Fruit fly (Drosophila melanogaster) whole organism, embryonic: ENCODE data around the gene Dredd.
A peak's percentile ranks its signal among the peaks of the same experiment; 100 is the strongest.

ENCODE experiments used
- ATbp ChIP-seq: fragments of 200-800 bp; sonication (Bioruptor generic); optimal IDR thresholded peaks from 2 replicates; lab custom pipeline; 2017; ENCODE audit warnings: missing biosample characterization, mild to moderate bottlenecking, missing genetic modification characterization, missing genetic modification reagents
- B-H2 ChIP-seq: fragments of 200-800 bp; sonication (Bioruptor generic); optimal IDR thresholded peaks from 2 replicates; lab custom pipeline; 2018; ENCODE audit warnings: missing biosample characterization, mild to moderate bottlenecking, missing genetic modification characterization
- Bteb2 ChIP-seq: fragments of 200-800 bp; sonication (Bioruptor generic); optimal IDR thresholded peaks from 2 replicates; lab custom pipeline; 2016; ENCODE audit warnings: missing biosample characterization, missing genetic modification characterization
- CG10209 ChIP-seq: fragments of 200-800 bp; sonication (Bioruptor generic); optimal IDR thresholded peaks from 3 replicates; lab custom pipeline; 2017; ENCODE audit warnings: missing biosample characterization, mild to moderate bottlenecking, missing genetic modification characterization, missing genetic modification reagents
- CG10274 ChIP-seq: fragments of 200-800 bp; sonication (Bioruptor generic); optimal IDR thresholded peaks from 3 replicates; lab custom pipeline; 2017; ENCODE audit warnings: missing biosample characterization, mild to moderate bottlenecking, missing genetic modification characterization
- CG12071 ChIP-seq: fragments of 200-800 bp; sonication (Bioruptor generic); optimal IDR thresholded peaks from 3 replicates; lab custom pipeline; 2018; ENCODE audit warnings: missing biosample characterization, mild to moderate bottlenecking, missing genetic modification characterization
- CG12104 ChIP-seq: fragments of 200-800 bp; sonication (Bioruptor generic); optimal IDR thresholded peaks from 3 replicates; lab custom pipeline; 2016; ENCODE audit warnings: missing biosample characterization, missing genetic modification characterization
- CG12236 ChIP-seq: fragments of 200-800 bp; sonication (Bioruptor generic); optimal IDR thresholded peaks from 2 replicates; lab custom pipeline; 2016; ENCODE audit warnings: missing biosample characterization, missing genetic modification characterization
- CG1233 ChIP-seq: fragments of 200-800 bp; sonication (Bioruptor generic); optimal IDR thresholded peaks from 4 replicates; lab custom pipeline; 2018; ENCODE audit warnings: missing biosample characterization, mild to moderate bottlenecking, missing genetic modification characterization
- CG13123 ChIP-seq: fragments of 200-800 bp; sonication (Bioruptor generic); optimal IDR thresholded peaks from 2 replicates; lab custom pipeline; 2016; ENCODE audit warnings: missing biosample characterization, missing genetic modification characterization
- CG13296 ChIP-seq: fragments of 200-800 bp; sonication (Bioruptor generic); optimal IDR thresholded peaks from 3 replicates; lab custom pipeline; 2018; ENCODE audit warnings: missing biosample characterization, mild to moderate bottlenecking, missing genetic modification characterization
- CG14667 ChIP-seq: fragments of 200-800 bp; sonication (Bioruptor generic); IDR thresholded peaks from 2 replicates; pipeline ENCODE4 v1.3.6; 2022; ENCODE audit warnings: missing biosample characterization, missing genetic modification characterization
- CG16779 ChIP-seq: fragments of 200-800 bp; sonication (Bioruptor generic); IDR thresholded peaks from 2 replicates; pipeline ENCODE4 v1.3.6; 2022; ENCODE audit warnings: missing biosample characterization, missing genetic modification characterization
- CG17385 ChIP-seq: fragments of 200-800 bp; sonication (Bioruptor generic); optimal IDR thresholded peaks from 3 replicates; lab custom pipeline; 2018; ENCODE audit warnings: missing biosample characterization, mild to moderate bottlenecking, missing genetic modification characterization
- CG17568 ChIP-seq: fragments of 200-800 bp; sonication (Bioruptor generic); optimal IDR thresholded peaks from 2 replicates; lab custom pipeline; 2018; ENCODE audit warnings: missing biosample characterization, mild to moderate bottlenecking, missing genetic modification characterization, moderate library complexity
- CG2120 ChIP-seq: fragments of 200-800 bp; sonication (Bioruptor generic); optimal IDR thresholded peaks from 3 replicates; lab custom pipeline; 2016; ENCODE audit warnings: missing biosample characterization, missing genetic modification characterization
- CG2875 ChIP-seq: fragments of 200-800 bp; sonication (Bioruptor generic); optimal IDR thresholded peaks from 2 replicates; lab custom pipeline; 2017; ENCODE audit warnings: missing biosample characterization, mild to moderate bottlenecking, missing genetic modification characterization, missing genetic modification reagents
- CG4424 ChIP-seq: fragments of 200-800 bp; sonication (Bioruptor generic); optimal IDR thresholded peaks from 3 replicates; lab custom pipeline; 2016; ENCODE audit warnings: missing biosample characterization, missing genetic modification characterization
- CG7928 ChIP-seq: fragments of 200-800 bp; sonication (Bioruptor generic); optimal IDR thresholded peaks from 2 replicates; lab custom pipeline; 2017; ENCODE audit warnings: missing biosample characterization, mild to moderate bottlenecking, missing genetic modification characterization
- CG9609 ChIP-seq: fragments of 200-800 bp; sonication (Bioruptor generic); optimal IDR thresholded peaks from 3 replicates; lab custom pipeline; 2016; ENCODE audit warnings: missing biosample characterization, missing genetic modification characterization
- CG9876 ChIP-seq: fragments of 200-800 bp; sonication (Bioruptor generic); optimal IDR thresholded peaks from 2 replicates; lab custom pipeline; 2016; ENCODE audit warnings: missing biosample characterization, missing genetic modification characterization
- Dbx ChIP-seq: fragments of 200-800 bp; sonication (Bioruptor generic); IDR thresholded peaks from 3 replicates; pipeline ENCODE4 v1.3.6; 2022; ENCODE audit warnings: missing biosample characterization, missing genetic modification characterization
- Dip2 ChIP-seq: fragments of 200-800 bp; sonication (Bioruptor generic); IDR thresholded peaks from 2 replicates; pipeline ENCODE4 v1.3.6; 2022; ENCODE audit warnings: missing biosample characterization, missing genetic modification characterization
- Doc2 ChIP-seq: fragments of 200-800 bp; sonication (Bioruptor generic); IDR thresholded peaks from 2 replicates; pipeline ENCODE4 v1.3.6; 2022; ENCODE audit warnings: missing biosample characterization, missing genetic modification characterization
- Eip74EF ChIP-seq, 2 experiments: fragments of 200-800 bp in 1 of 2; fragments of >200 bp in 1 of 2; sonication (Bioruptor generic) in 1 of 2; optimal IDR thresholded peaks; 2 replicates each; lab custom pipeline; 2017 to 2019; ENCODE audit warnings: missing biosample characterization in 2 of 2, missing genetic modification characterization in 2 of 2, mild to moderate bottlenecking in 1 of 2, moderate library complexity in 1 of 2
- HLHmδ ChIP-seq: fragments of 200-800 bp; sonication (Bioruptor generic); optimal IDR thresholded peaks from 2 replicates; lab custom pipeline; 2018; ENCODE audit warnings: missing biosample characterization, mild to moderate bottlenecking, missing genetic modification characterization, moderate library complexity
- Hr3 ChIP-seq: fragments of 200-800 bp; sonication (Bioruptor generic); optimal IDR thresholded peaks from 3 replicates; lab custom pipeline; 2016; ENCODE audit warnings: missing biosample characterization, missing genetic modification characterization
- Pdp1 ChIP-seq, 2 experiments: fragments of 200-800 bp; sonication (Bioruptor generic); optimal IDR thresholded peaks; 3 replicates each; lab custom pipeline; 2016; ENCODE audit warnings: missing biosample characterization in 2 of 2, missing genetic modification characterization in 2 of 2, mild to moderate bottlenecking in 1 of 2, moderate library complexity in 1 of 2
- Stat92E ChIP-seq, 3 experiments: fragments of >200 bp in 2 of 3; fragments of 200-800 bp in 1 of 3; sonication (Bioruptor generic) in 1 of 3; optimal IDR thresholded peaks; 2 replicates each; lab custom pipeline; 2017 to 2019; ENCODE audit warnings: missing biosample characterization in 3 of 3, missing genetic modification characterization in 3 of 3, mild to moderate bottlenecking in 1 of 3, moderate library complexity in 1 of 3
- Usf ChIP-seq: fragments of 200-800 bp; sonication (Bioruptor generic); optimal IDR thresholded peaks from 2 replicates; lab custom pipeline; 2017; ENCODE audit warnings: missing genotype, missing biosample characterization, missing genetic modification characterization
- Vsx1 ChIP-seq: fragments of 200-800 bp; sonication (Bioruptor generic); optimal IDR thresholded peaks from 2 replicates; lab custom pipeline; 2017; ENCODE audit warnings: missing biosample characterization, mild to moderate bottlenecking, missing genetic modification characterization, missing genetic modification reagents
- Xrp1 ChIP-seq: fragments of 200-800 bp; sonication (Bioruptor generic); IDR thresholded peaks from 2 replicates; pipeline ENCODE4 v1.3.6; 2022; ENCODE audit warnings: missing biosample characterization, missing genetic modification characterization
- abd-A ChIP-seq: fragments of 200-800 bp; sonication (Bioruptor generic); optimal IDR thresholded peaks from 3 replicates; lab custom pipeline; 2019; ENCODE audit warnings: missing biosample characterization, mild to moderate bottlenecking, missing genetic modification characterization, moderate library complexity
- bab2 ChIP-seq: fragments of 200-800 bp; sonication (Bioruptor generic); optimal IDR thresholded peaks from 2 replicates; lab custom pipeline; 2016; ENCODE audit warnings: missing biosample characterization, missing genetic modification characterization
- caup ChIP-seq: fragments of 200-800 bp; sonication (Bioruptor generic); optimal IDR thresholded peaks from 3 replicates; lab custom pipeline; 2017; ENCODE audit warnings: missing biosample characterization, mild to moderate bottlenecking, missing genetic modification characterization, moderate library complexity; ENCODE audit not compliant: severe bottlenecking
- chm ChIP-seq: fragments of 200-800 bp; sonication (Bioruptor generic); IDR thresholded peaks from 2 replicates; pipeline ENCODE4 v1.3.6; 2022; ENCODE audit warnings: missing biosample characterization, missing genetic modification characterization
- crc ChIP-seq: fragments of 200-800 bp; sonication (Bioruptor generic); optimal IDR thresholded peaks from 2 replicates; lab custom pipeline; 2016; ENCODE audit warnings: missing biosample characterization, missing genetic modification characterization
- dysf ChIP-seq: fragments of 200-800 bp; sonication (Bioruptor generic); IDR thresholded peaks from 3 replicates; pipeline ENCODE4 v1.3.6; 2022; ENCODE audit warnings: missing biosample characterization, missing genetic modification characterization
- gsb ChIP-seq: fragments of 200-800 bp; sonication (Bioruptor generic); IDR thresholded peaks from 2 replicates; pipeline ENCODE4 v1.3.6; 2022; ENCODE audit warnings: missing biosample characterization, missing genetic modification characterization
- h ChIP-seq: fragments of >200 bp; optimal IDR thresholded peaks from 2 replicates; lab custom pipeline; 2017
- maf-S ChIP-seq: fragments of 200-800 bp; sonication (Bioruptor generic); optimal IDR thresholded peaks from 2 replicates; lab custom pipeline; 2016; ENCODE audit warnings: missing biosample characterization, missing genetic modification characterization
- org-1 ChIP-seq: fragments of 200-800 bp; sonication (Bioruptor generic); optimal IDR thresholded peaks from 2 replicates; lab custom pipeline; 2017; ENCODE audit warnings: missing biosample characterization, missing genetic modification characterization
- otp ChIP-seq: fragments of 200-800 bp; sonication (Bioruptor generic); IDR thresholded peaks from 3 replicates; pipeline ENCODE4, ENCODE4 v1.3.6; 2022; ENCODE audit warnings: missing biosample characterization, missing genetic modification characterization
- sc ChIP-seq, 3 experiments: fragments of >200 bp in 2 of 3; fragments of 200-800 bp in 1 of 3; sonication (Bioruptor generic) in 1 of 3; optimal IDR thresholded peaks; 2 replicates in 2 of 3; 3 replicates in 1 of 3; lab custom pipeline; 2017; ENCODE audit warnings: mild to moderate bottlenecking in 1 of 3, missing biosample characterization in 1 of 3, missing genetic modification characterization in 1 of 3, missing genetic modification reagents in 1 of 3
- seq ChIP-seq: fragments of 200-800 bp; sonication (Bioruptor generic); IDR thresholded peaks from 2 replicates; pipeline ENCODE4 v1.3.6; 2022; ENCODE audit warnings: missing biosample characterization, missing genetic modification characterization
- slou ChIP-seq: fragments of 200-800 bp; sonication (Bioruptor generic); optimal IDR thresholded peaks from 3 replicates; lab custom pipeline; 2016; ENCODE audit warnings: missing biosample characterization, missing genetic modification characterization
- ssp ChIP-seq: fragments of 200-800 bp; sonication (Bioruptor generic); IDR thresholded peaks from 2 replicates; pipeline ENCODE4 v1.3.6; 2022; ENCODE audit warnings: missing biosample characterization, missing genetic modification characterization
- tap ChIP-seq: fragments of 200-800 bp; optimal IDR thresholded peaks from 3 replicates; lab custom pipeline; 2019; ENCODE audit warnings: missing biosample characterization, mild to moderate bottlenecking, missing genetic modification characterization, moderate library complexity
- tgo ChIP-seq: fragments of 200-800 bp; sonication (Bioruptor generic); IDR thresholded peaks from 3 replicates; pipeline ENCODE4 v1.3.6; 2022; ENCODE audit warnings: missing biosample characterization, missing genetic modification characterization
- yki ChIP-seq: fragments of >200 bp; optimal IDR thresholded peaks from 3 replicates; lab custom pipeline; 2018

The Dredd gene

dm6 chrX:629239-629821 is 6.0 kb downstream of the Dredd start, which contains the start of the genes RpL36 and Mybbp1A (continued):
- TF ChIP-seq B-H2 (GFP tag; lab: Kevin White, UChicago) (peak; percentile 80), CG10274 (GFP tag; lab: Kevin White, UChicago) (peak; percentile 69), Stat92E (GFP tag; optimal IDR thresholded peaks at IDR 0.05; lab: Kevin White, UChicago) (peak in 1 of 3 experiments; percentile 12), yki (lab: Kevin White, UChicago) (no peak), CG2875 (GFP tag; lab: Kevin White, UChicago) (peak; percentile 72), gsb (peak; percentile 24; the same call in 1 of the 2 replicates), bab2 (peak; percentile 62), otp (GFP tag; lab: Robert Waterston, UW) (peak; percentile 66), Usf (GFP tag; lab: Kevin White, UChicago) (peak; percentile 38), abd-A (tag; lab: Kevin White, UChicago) (no peak), slou (GFP tag; lab: Kevin White, UChicago) (peak; percentile 66), sc (optimal IDR thresholded peaks at IDR 0.05; lab: Kevin White, UChicago) (no peak), sc (GFP tag; optimal IDR thresholded peaks at IDR 0.05; lab: Kevin White, UChicago) (peak; percentile 57), crc (GFP tag; lab: Kevin White, UChicago) (peak; percentile 52), Xrp1 (GFP tag; lab: Robert Waterston, UW) (0 out of 2 replicates have a peak, but pooled peaks have one; percentile 17), seq (GFP tag; lab: Robert Waterston, UW) (no peak), CG12071 (peak; percentile 77), org-1 (GFP tag; lab: Kevin White, UChicago) (peak; percentile 72), tgo (GFP tag; lab: Robert Waterston, UW) (peak; percentile 39; the same call in 2 of the 3 replicates), CG13296 (GFP tag; lab: Kevin White, UChicago) (peak; percentile 82), CG12104 (GFP tag; lab: Kevin White, UChicago) (peak; percentile 81), CG4424 (GFP tag; lab: Kevin White, UChicago) (peak; percentile 63), chm (GFP tag; lab: Robert Waterston, UW) (peak; percentile 61; the same call in 1 of the 2 replicates), Doc2 (GFP tag; lab: Robert Waterston, UW) (no peak), CG16779 (peak; percentile 63; the same call in 1 of the 2 replicates), CG1233 (GFP tag; lab: Kevin White, UChicago) (peak; percentile 67), Dip2 (GFP tag; lab: Robert Waterston, UW) (no peak), CG10209 (GFP tag; lab: Kevin White, UChicago) (peak; percentile 82), CG12236 (GFP tag; lab: Kevin White, UChicago) (peak; percentile 52), caup (peak; percentile 90), tap (no peak), CG13123 (peak; percentile 32), ssp (GFP tag; lab: Robert Waterston, UW) (peak; percentile 50), dysf (GFP tag; lab: Robert Waterston, UW) (peak; percentile 55; the same call in 2 of the 3 replicates), CG9609 (peak; percentile 73), CG14667 (GFP tag; lab: Robert Waterston, UW) (no peak), Hr3 (GFP tag; lab: Kevin White, UChicago) (peak; percentile 56), Vsx1 (GFP tag; lab: Kevin White, UChicago) (no peak), CG17568 (GFP tag; lab: Kevin White, UChicago) (no peak), maf-S (peak; percentile 82), CG9876 (peak; percentile 78), Bteb2 (GFP tag; lab: Kevin White, UChicago) (peak; percentile 25), Eip74EF (GFP tag; optimal IDR thresholded peaks at IDR 0.05; lab: Kevin White, UChicago) (peak in 1 of 2 experiments; percentile 36), ATbp (GFP tag; lab: Kevin White, UChicago) (peak; percentile 73), h (lab: Kevin White, UChicago) (no peak), CG7928 (peak; percentile 59), Dbx (peak; percentile 85), Pdp1 (GFP tag; optimal IDR thresholded peaks at IDR 0.05; lab: Kevin White, UChicago) (peak; percentile 37 to 71), CG17385 (GFP tag; lab: Kevin White, UChicago) (peak; percentile 64), CG2120 (GFP tag; lab: Kevin White, UChicago) (peak; percentile 70), HLHmδ (GFP tag; lab: Kevin White, UChicago) (peak; percentile 74)
